Worm (Caenorhabditis elegans) whole organism, L4/young adult: Measurements from ENCODE around the gene plp-2.

ENCODE experiments used
- W03F9.2 ChIP-seq: fragments of 150-350 bp; optimal IDR thresholded peaks from 2 replicates; lab custom pipeline; 2014; ENCODE audit warnings: missing biosample characterization, missing genetic modification characterization
- him-1 ChIP-seq: sonication (generic microtip); optimal IDR thresholded peaks from 2 replicates; lab custom pipeline; 2016; ENCODE audit warnings: missing genotype, missing genetic modification reagents, missing genetic modification characterization, missing compliant biosample characterization

- TF ChIP-seq him-1 = no peak
- no peak for TF ChIP-seq W03F9.2 (tag; lab: Kevin White, UChicago)
These were observed 33.5 kb upstream of the plp-2 start for ce11 chrX:15016102-15016501.
